Fruit fly (Drosophila melanogaster): ENCODE data around the gene CG14354.

- TF ChIP-seq usp (GFP tag; optimal IDR thresholded peaks at IDR 0.05) = no peak
- no peak for TF ChIP-seq Sp1 (GFP tag; optimal IDR thresholded peaks at IDR 0.05)
- TF ChIP-seq Hr83 (GFP tag; optimal IDR thresholded peaks at IDR 0.05; ENCODE audit: poor library complexity, severe bottlenecking) = no peak
- no peak for TF ChIP-seq psq (GFP tag; optimal IDR thresholded peaks at IDR 0.05)
Observed at dm6 chr3R:25790371-25790770, 24.9 kb upstream of the CG14354 start, which contains the start of gene CG31093.

Data from whole organism, wandering third instar larva.